Fruit fly (Drosophila melanogaster) whole organism, prepupa: ENCODE measurements around the gene CG13131.

ENCODE experiments used
- CG11902 ChIP-seq: fragments of 200-800 bp; sonication (Bioruptor generic); optimal IDR thresholded peaks from 3 replicates; lab custom pipeline; 2016; ENCODE audit warnings: missing biosample characterization, missing genetic modification characterization
- CG1621 ChIP-seq: fragments of 200-800 bp; sonication (Bioruptor generic); optimal IDR thresholded peaks from 3 replicates; lab custom pipeline; 2018; ENCODE audit warnings: missing biosample characterization, mild to moderate bottlenecking, missing genetic modification characterization
- CG6792 ChIP-seq: fragments of 200-800 bp; sonication (Bioruptor generic); optimal IDR thresholded peaks from 3 replicates; lab custom pipeline; 2016; ENCODE audit warnings: missing biosample characterization, missing genetic modification characterization
- CG8319 ChIP-seq: fragments of 200-800 bp; sonication (Bioruptor generic); optimal IDR thresholded peaks from 3 replicates; lab custom pipeline; 2016; ENCODE audit warnings: missing biosample characterization, missing genetic modification characterization
- Ets21C ChIP-seq: fragments of 200-800 bp; sonication (Bioruptor generic); optimal IDR thresholded peaks from 3 replicates; lab custom pipeline; 2016; ENCODE audit warnings: missing biosample characterization, missing genetic modification characterization
- Hr39 ChIP-seq: fragments of 200-800 bp; sonication (Bioruptor generic); optimal IDR thresholded peaks from 2 replicates; lab custom pipeline; 2016; ENCODE audit warnings: missing biosample characterization, missing genetic modification characterization
- acj6 ChIP-seq: fragments of 200-800 bp; sonication (Bioruptor generic); optimal IDR thresholded peaks from 3 replicates; lab custom pipeline; 2016; ENCODE audit warnings: missing biosample characterization, missing genetic modification characterization

dm6 chr2L:9963603-9964042 is 53.6 kb downstream of the CG13131 start, which contains the start of gene CG5850:
- TF ChIP-seq CG1621 (tag; lab: Kevin White, UChicago) (no peak), CG6792 (GFP tag; lab: Kevin White, UChicago) (no peak), Hr39 (GFP tag; lab: Kevin White, UChicago) (no peak), acj6 (GFP tag; lab: Kevin White, UChicago) (no peak), Ets21C (GFP tag; lab: Kevin White, UChicago) (no peak), CG11902 (no peak), CG8319 (GFP tag; lab: Kevin White, UChicago) (no peak)
